Worm (Caenorhabditis elegans) whole organism, young adult: ENCODE data around the gene idpa-2.

Experiments
- B0019.2 ChIP-seq: fragments of 200-800 bp; sonication (Bioruptor generic); conservative IDR thresholded peaks from 2 replicates; pipeline ENCODE4 v1.3.6; 2022; ENCODE audit warnings: missing genetic modification reagents, missing genetic modification characterization, missing compliant biosample characterization
- B0035.1 ChIP-seq: sonication (generic microtip); optimal IDR thresholded peaks from 2 replicates; lab custom pipeline; 2016; ENCODE audit warnings: missing genetic modification characterization, mild to moderate bottlenecking, missing compliant biosample characterization, missing genotype, missing genetic modification reagents
- F23B12.7 ChIP-seq: sonication (generic microtip); optimal IDR thresholded peaks from 2 replicates; lab custom pipeline; 2017; ENCODE audit warnings: missing genetic modification characterization, mild to moderate bottlenecking, missing compliant biosample characterization, antibody characterized with exemption, moderate library complexity; ENCODE audit not compliant: insufficient read depth
- F52B5.7 ChIP-seq: sonication (generic microtip); optimal IDR thresholded peaks from 2 replicates; lab custom pipeline; 2016; ENCODE audit warnings: mild to moderate bottlenecking, missing genetic modification characterization, missing compliant biosample characterization
- F55B11.4 ChIP-seq: sonication (generic microtip); optimal IDR thresholded peaks from 2 replicates; lab custom pipeline; 2016; ENCODE audit warnings: missing compliant biosample characterization, missing genetic modification characterization, borderline replicate concordance; ENCODE audit not compliant: insufficient read depth
- F57A8.1 ChIP-seq: fragments of 200-800 bp; sonication (Bioruptor generic); optimal IDR thresholded peaks from 2 replicates; lab custom pipeline; 2018; ENCODE audit warnings: mild to moderate bottlenecking, missing genetic modification characterization, moderate library complexity, missing compliant biosample characterization
- F57C9.4 ChIP-seq: sonication (generic microtip); optimal IDR thresholded peaks from 2 replicates; lab custom pipeline; 2017; ENCODE audit warnings: mild to moderate bottlenecking, missing genetic modification characterization, missing compliant biosample characterization
- K11D2.4 ChIP-seq: fragments of 200-800 bp; sonication (Bioruptor generic); IDR thresholded peaks from 2 replicates; pipeline ENCODE4 v1.3.6; 2022; ENCODE audit warnings: missing genetic modification reagents, missing genetic modification characterization, missing compliant biosample characterization
- akir-1 ChIP-seq: fragments of 200-800 bp; sonication (Bioruptor generic); optimal IDR thresholded peaks from 2 replicates; lab custom pipeline; 2018; ENCODE audit warnings: mild to moderate bottlenecking, missing genetic modification characterization, moderate library complexity, missing compliant biosample characterization
- ama-1 ChIP-seq, 3 experiments: fragments of 150-350 bp in 1 of 3; sonication (generic microtip) in 2 of 3; optimal IDR thresholded peaks; 2 replicates each; lab custom pipeline; 2014 to 2018; ENCODE audit warnings: missing biosample characterization in 2 of 3, missing genetic modification characterization in 2 of 3, missing genetic modification reagents in 2 of 3
- atf-7 ChIP-seq: sonication (generic microtip); optimal IDR thresholded peaks from 2 replicates; lab custom pipeline; 2017; ENCODE audit warnings: mild to moderate bottlenecking, missing genetic modification characterization, missing compliant biosample characterization
- cebp-1 ChIP-seq, 2 experiments: fragments of 200-800 bp in 1 of 2; sonication (Bioruptor generic) in 1 of 2; sonication (generic microtip) in 1 of 2; IDR thresholded peaks in 1 of 2; optimal IDR thresholded peaks in 1 of 2; 2 replicates each; pipeline versions ENCODE4 v1.3.6 to Lab custom; 2017 to 2022; ENCODE audit warnings: missing compliant biosample characterization in 2 of 2, missing genetic modification characterization in 2 of 2, mild to moderate bottlenecking in 1 of 2, missing genetic modification reagents in 1 of 2, moderate library complexity in 1 of 2
- ceh-100 ChIP-seq: fragments of 200-800 bp; sonication (Bioruptor generic); IDR thresholded peaks from 2 replicates; pipeline ENCODE4 v1.3.6; 2022; ENCODE audit warnings: missing genetic modification reagents, missing genetic modification characterization, missing compliant biosample characterization
- ceh-27 ChIP-seq: fragments of 200-800 bp; sonication (Bioruptor generic); optimal IDR thresholded peaks from 2 replicates; lab custom pipeline; 2018; ENCODE audit warnings: mild to moderate bottlenecking, missing genetic modification characterization, moderate library complexity, missing compliant biosample characterization
- chd-7 ChIP-seq: sonication (generic microtip); optimal IDR thresholded peaks from 2 replicates; lab custom pipeline; 2016; ENCODE audit warnings: mild to moderate bottlenecking, missing genetic modification characterization, moderate library complexity, missing compliant biosample characterization
- dpff-1 ChIP-seq: sonication (generic microtip); optimal IDR thresholded peaks from 2 replicates; lab custom pipeline; 2017; ENCODE audit warnings: mild to moderate bottlenecking, missing genetic modification characterization, missing compliant biosample characterization
- efl-1 ChIP-seq: fragments of 150-350 bp; optimal IDR thresholded peaks from 2 replicates; lab custom pipeline; 2014; ENCODE audit warnings: missing biosample characterization, missing genetic modification reagents, missing genetic modification characterization
- hsf-1 ChIP-seq: fragments of 200-800 bp; sonication (Bioruptor generic); IDR thresholded peaks from 2 replicates; pipeline ENCODE4 v1.3.6; 2022; ENCODE audit warnings: missing genetic modification reagents, missing genetic modification characterization, missing compliant biosample characterization
- lin-26 ChIP-seq: fragments of 200-800 bp; sonication (Bioruptor generic); IDR thresholded peaks from 2 replicates; pipeline ENCODE4 v1.3.6; 2022; ENCODE audit warnings: missing genetic modification reagents, missing genetic modification characterization, missing compliant biosample characterization
- lir-1 ChIP-seq: fragments of 200-800 bp; sonication (Bioruptor generic); conservative IDR thresholded peaks from 2 replicates; pipeline ENCODE4 v1.3.6; 2022; ENCODE audit warnings: missing genetic modification reagents, missing genetic modification characterization, missing compliant biosample characterization
- madf-10 ChIP-seq: sonication (generic microtip); optimal IDR thresholded peaks from 2 replicates; lab custom pipeline; 2016; ENCODE audit warnings: mild to moderate bottlenecking, missing genetic modification characterization, missing compliant biosample characterization
- mcd-1 ChIP-seq: fragments of 200-800 bp; sonication (Bioruptor generic); IDR thresholded peaks from 2 replicates; pipeline ENCODE4 v1.3.6; 2022; ENCODE audit warnings: missing genetic modification reagents, missing genetic modification characterization, missing compliant biosample characterization
- nfyb-1 ChIP-seq: fragments of 200-800 bp; sonication (Bioruptor generic); IDR thresholded peaks from 2 replicates; pipeline ENCODE4 v1.3.6; 2022; ENCODE audit warnings: missing genetic modification reagents, missing genetic modification characterization, missing compliant biosample characterization
- nhr-120 ChIP-seq: fragments of 200-800 bp; sonication (Bioruptor generic); IDR thresholded peaks from 2 replicates; pipeline ENCODE4 v1.3.6; 2022; ENCODE audit warnings: missing genetic modification characterization, missing compliant biosample characterization
- nhr-80 ChIP-seq: sonication (generic microtip); optimal IDR thresholded peaks from 2 replicates; lab custom pipeline; 2016; ENCODE audit warnings: missing genetic modification characterization, missing compliant biosample characterization
- rcor-1 ChIP-seq: fragments of 200-800 bp; sonication (Bioruptor generic); IDR thresholded peaks from 2 replicates; pipeline ENCODE4 v1.3.6; 2022; ENCODE audit warnings: missing genetic modification reagents, missing genetic modification characterization, missing compliant biosample characterization
- snpc-4 ChIP-seq, 5 experiments: fragments of 150-350 bp in 1 of 5; sonication (generic microtip) in 4 of 5; optimal IDR thresholded peaks; 2 replicates each; lab custom pipeline; 2014 to 2018; ENCODE audit warnings: missing genetic modification characterization in 5 of 5, missing biosample characterization in 3 of 5, antibody characterized with exemption in 2 of 5, mild to moderate bottlenecking in 2 of 5, missing compliant biosample characterization in 2 of 5, missing genotype in 2 of 5, moderate library complexity in 2 of 5, missing genetic modification reagents in 1 of 5
- tbp1 ChIP-seq: fragments of 200-800 bp; sonication (Bioruptor generic); optimal IDR thresholded peaks from 2 replicates; lab custom pipeline; 2018; ENCODE audit warnings: mild to moderate bottlenecking, missing genetic modification characterization, missing compliant biosample characterization
- unc-62 ChIP-seq: fragments of 150-350 bp; optimal IDR thresholded peaks from 2 replicates; lab custom pipeline; 2014; ENCODE audit warnings: missing biosample characterization, missing genetic modification reagents, missing genetic modification characterization
- zfh-2 ChIP-seq: fragments of 200-800 bp; sonication (Bioruptor generic); conservative IDR thresholded peaks from 2 replicates; pipeline ENCODE4 v1.3.6; 2022; ENCODE audit warnings: missing genetic modification reagents, missing genetic modification characterization, missing compliant biosample characterization
- ztf-25 ChIP-seq: fragments of 200-800 bp; sonication (Bioruptor generic); IDR thresholded peaks from 2 replicates; pipeline ENCODE4 v1.3.6; 2022; ENCODE audit warnings: missing genetic modification reagents, missing genetic modification characterization, missing compliant biosample characterization
- ztf-26 ChIP-seq: sonication (generic microtip); optimal IDR thresholded peaks from 2 replicates; lab custom pipeline; 2017; ENCODE audit warnings: missing genetic modification characterization, missing compliant biosample characterization
- ztf-3 ChIP-seq: fragments of 200-800 bp; sonication (Bioruptor generic); optimal IDR thresholded peaks from 2 replicates; lab custom pipeline; 2018; ENCODE audit warnings: mild to moderate bottlenecking, missing genetic modification characterization, missing compliant biosample characterization

Gene idpa-2

DNA sequence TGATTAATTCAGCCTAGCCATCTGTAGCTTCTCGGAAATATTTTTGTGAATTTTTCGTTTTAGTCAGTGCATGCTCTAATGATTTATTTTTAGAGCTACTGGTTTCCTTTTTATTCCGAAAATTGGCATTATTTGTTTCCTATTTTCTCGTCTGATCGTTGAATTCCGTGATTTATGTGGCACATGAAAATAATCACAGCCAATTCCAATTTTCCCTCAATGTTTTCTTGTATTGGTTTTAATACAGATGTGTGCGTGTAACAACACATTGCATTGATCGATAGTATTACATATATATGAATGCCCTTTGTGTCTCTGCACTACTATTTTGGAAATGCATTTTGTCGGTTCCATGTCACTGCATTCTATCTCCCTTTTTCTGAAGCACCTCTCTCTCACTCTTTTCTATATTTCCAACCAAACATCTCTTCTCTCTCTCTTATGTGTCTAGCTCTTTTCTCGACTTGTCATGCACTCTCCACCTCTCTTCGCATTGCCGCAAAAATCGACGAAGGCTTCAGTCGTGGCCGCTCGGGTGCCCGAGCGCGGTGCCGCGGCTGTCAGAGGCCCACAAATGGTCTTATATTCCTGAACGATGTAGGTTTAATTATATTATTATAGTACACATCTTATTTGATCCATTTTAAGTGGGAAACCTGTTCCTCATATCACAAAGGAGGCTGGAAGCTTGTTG lies 8.2 kb downstream of the idpa-2 start (continued):
- no peak for TF ChIP-seq lir-1 (GFP tag; lab: Robert Waterston, UW)
- no peak for TF ChIP-seq unc-62
- no peak for TF ChIP-seq snpc-4 (GFP tag; optimal IDR thresholded peaks at IDR 0.05; lab: Kevin White, UChicago)
- peak in 2 of 4 experiments; percentile 3 to 18 for TF ChIP-seq snpc-4 (tag; optimal IDR thresholded peaks at IDR 0.05; lab: Kevin White, UChicago)
- TF ChIP-seq ztf-3 (GFP tag; lab: Kevin White, UChicago): no peak
- no peak for TF ChIP-seq B0035.1 (tag; lab: Kevin White, UChicago)
- no peak for TF ChIP-seq akir-1 (GFP tag; lab: Kevin White, UChicago)
- TF ChIP-seq nhr-80 (tag; lab: Kevin White, UChicago): peak; percentile 21
- no peak for TF ChIP-seq F23B12.7 (tag; lab: Kevin White, UChicago)
- peak; percentile 92 for TF ChIP-seq zfh-2 (GFP tag; lab: Robert Waterston, UW)
- TF ChIP-seq ama-1 (optimal IDR thresholded peaks at IDR 0.05; lab: Kevin White, UChicago): peak; percentile 81
- no peak for TF ChIP-seq ama-1 (GFP tag; optimal IDR thresholded peaks at IDR 0.05; lab: Kevin White, UChicago)
- TF ChIP-seq efl-1 (GFP tag; lab: Kevin White, UChicago): no peak
- TF ChIP-seq F55B11.4: no peak
- TF ChIP-seq ceh-27 (GFP tag; lab: Kevin White, UChicago): peak; percentile 24
- TF ChIP-seq atf-7: peak; percentile 12
- peak; percentile 61; the same call in 1 of the 2 replicates for TF ChIP-seq nfyb-1 (GFP tag; lab: Robert Waterston, UW)
- TF ChIP-seq tbp1 (GFP tag; lab: Kevin White, UChicago): no peak
- TF ChIP-seq madf-10: peak; percentile 88
- TF ChIP-seq cebp-1 (GFP tag; IDR thresholded peaks at IDR 0.05; lab: Robert Waterston, UW): no peak
- TF ChIP-seq cebp-1 (tag; optimal IDR thresholded peaks at IDR 0.05; lab: Kevin White, UChicago): peak; percentile 50
- no peak for TF ChIP-seq rcor-1 (GFP tag; lab: Robert Waterston, UW)

DNA sequence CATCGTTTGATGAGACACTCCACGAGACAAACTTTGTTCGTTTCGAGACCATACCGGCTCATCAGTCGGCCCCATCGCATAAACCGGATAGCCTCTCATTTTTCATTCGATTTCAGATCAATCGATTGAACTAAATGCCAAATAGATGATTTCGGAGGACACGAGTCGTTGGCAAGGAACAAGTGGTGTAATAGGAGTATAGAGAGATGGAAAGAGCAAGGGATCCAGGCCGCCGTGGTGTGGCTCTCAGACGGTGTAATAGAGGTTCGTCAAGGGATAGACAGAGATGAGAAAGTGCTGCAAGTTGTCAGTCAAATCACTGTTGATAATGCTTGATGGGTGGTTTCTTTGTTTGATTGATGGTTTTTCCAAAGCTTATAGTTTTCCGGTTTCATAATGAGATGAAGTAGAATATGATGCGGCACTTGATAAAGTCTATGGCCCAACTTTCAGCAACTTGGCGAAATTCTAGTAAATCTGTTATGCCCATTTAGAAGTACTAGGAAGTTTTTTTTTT lies 9.0 kb downstream of the idpa-2 start, which contains the start of gene sgn-1:
Gene sgn-1 (minus strand): TSS at position 220 of the 517 bp plus-strand sequence.
- TF ChIP-seq ztf-26 (tag; lab: Kevin White, UChicago) (no peak), chd-7 (tag; lab: Kevin White, UChicago) (no peak), F55B11.4 (no peak), ztf-3 (GFP tag; lab: Kevin White, UChicago) (no peak), F57C9.4 (tag; lab: Kevin White, UChicago) (no peak), ceh-100 (GFP tag; lab: Robert Waterston, UW) (no peak), lin-26 (GFP tag; lab: Robert Waterston, UW) (no peak), F57A8.1 (GFP tag; lab: Kevin White, UChicago) (no peak), mcd-1 (GFP tag; lab: Robert Waterston, UW) (no peak), nfyb-1 (GFP tag; lab: Robert Waterston, UW) (no peak), K11D2.4 (GFP tag; lab: Robert Waterston, UW) (no peak), nhr-120 (GFP tag; lab: Robert Waterston, UW) (no peak), F52B5.7 (tag; lab: Kevin White, UChicago) (no peak), dpff-1 (tag; lab: Kevin White, UChicago) (no peak), B0019.2 (GFP tag; lab: Robert Waterston, UW) (no peak), unc-62 (no peak), hsf-1 (no peak), ztf-25 (GFP tag; lab: Robert Waterston, UW) (no peak), nhr-80 (tag; lab: Kevin White, UChicago) (no peak)
